Worm (Caenorhabditis elegans) whole organism, young adult: ENCODE measurements around the gene C14A4.9.

Experiments used
- hmg-20 ChIP-seq: fragments of 200-800 bp; sonication (Bioruptor generic); IDR thresholded peaks from 2 replicates; pipeline ENCODE4 v1.3.6; 2022; ENCODE audit warnings: missing genetic modification reagents, missing genetic modification characterization, missing compliant biosample characterization
- nfya-1 ChIP-seq: sonication (generic microtip); optimal IDR thresholded peaks from 2 replicates; lab custom pipeline; 2017; ENCODE audit warnings: antibody characterized with exemption, missing compliant biosample characterization, missing genetic modification characterization, borderline replicate concordance; ENCODE audit not compliant: insufficient read depth
- sptf-2 ChIP-seq: fragments of 200-800 bp; sonication (Bioruptor generic); optimal IDR thresholded peaks from 2 replicates; lab custom pipeline; 2018; ENCODE audit warnings: mild to moderate bottlenecking, missing genetic modification characterization, missing compliant biosample characterization
- unc-62 ChIP-seq: fragments of 150-350 bp; optimal IDR thresholded peaks from 2 replicates; lab custom pipeline; 2014; ENCODE audit warnings: missing biosample characterization, missing genetic modification reagents, missing genetic modification characterization

DNA sequence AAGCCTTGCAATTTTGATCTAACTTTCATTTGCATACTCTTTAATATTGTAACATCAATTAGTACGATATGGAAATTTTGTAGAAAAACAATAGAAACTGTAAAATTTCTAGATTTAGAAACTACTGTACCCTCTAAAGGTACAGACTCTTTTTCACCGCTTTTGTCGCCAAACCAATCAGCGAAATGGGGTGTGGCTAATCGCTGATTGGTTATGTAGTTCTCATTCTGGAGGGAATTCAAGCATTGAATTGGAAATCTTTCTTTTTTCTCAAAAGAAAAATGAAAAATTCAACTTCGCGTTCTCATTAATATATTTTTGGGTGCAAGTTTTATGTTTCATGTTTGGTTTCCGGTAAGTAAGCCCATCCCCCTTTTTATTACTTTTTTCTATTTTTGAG is 4.4 kb downstream of the C14A4.9 start:
- TF ChIP-seq unc-62 (GFP tag; lab: Kevin White, UChicago) (no peak), nfya-1 (tag; lab: Kevin White, UChicago) (no peak), hmg-20 (GFP tag; lab: Robert Waterston, UW) (no peak), sptf-2 (GFP tag; lab: Kevin White, UChicago) (no peak)
